Fruit fly (Drosophila melanogaster) whole organism: Measurements from ENCODE around the gene Rbcn-3B.

ENCODE experiments used
- CG8478 ChIP-seq: fragments of >200 bp; optimal IDR thresholded peaks from 2 replicates; lab custom pipeline; 2018; ENCODE audit warnings: inconsistent platforms
- Dll ChIP-seq: fragments of >200 bp; optimal IDR thresholded peaks from 2 replicates; lab custom pipeline; 2017
- EcR ChIP-seq, 2 experiments: fragments of >200 bp; optimal IDR thresholded peaks; 2 replicates each; lab custom pipeline; 2017; ENCODE audit warnings: missing biosample characterization in 2 of 2, missing genetic modification characterization in 2 of 2, missing genetic modification reagents in 2 of 2
- pan ChIP-seq: fragments of >200 bp; optimal IDR thresholded peaks from 2 replicates; lab custom pipeline; 2017
- psq ChIP-seq: fragments of >200 bp; optimal IDR thresholded peaks from 2 replicates; lab custom pipeline; 2017
- usp ChIP-seq: fragments of >200 bp; optimal IDR thresholded peaks from 2 replicates; lab custom pipeline; 2017; ENCODE audit warnings: missing biosample characterization, missing genetic modification characterization, mixed read lengths

Gene Rbcn-3B

dm6 chrX:1950311-1950710 lies 41.6 kb downstream of the Rbcn-3B start:
- TF ChIP-seq EcR (GFP tag; optimal IDR thresholded peaks at IDR 0.05; lab: Kevin White, UChicago): peak; percentile 85 to 95
- no peak for TF ChIP-seq Dll (lab: Kevin White, UChicago)

- TF ChIP-seq EcR (GFP tag; optimal IDR thresholded peaks at IDR 0.05; lab: Kevin White, UChicago): peak; percentile 99
- TF ChIP-seq usp (GFP tag; lab: Kevin White, UChicago): no peak
Observed at dm6 chrX:1951391-1952066, 42.8 kb downstream of the Rbcn-3B start.

- TF ChIP-seq pan (lab: Kevin White, UChicago): no peak
- peak; percentile 74 for TF ChIP-seq Dll (lab: Kevin White, UChicago)
- TF ChIP-seq EcR (GFP tag; optimal IDR thresholded peaks at IDR 0.05; lab: Kevin White, UChicago): peak; percentile 84 to 92
Observed at dm6 chrX:1952898-1953297, 44.2 kb downstream of the Rbcn-3B start.

- TF ChIP-seq psq (lab: Kevin White, UChicago) (no peak), CG8478 (lab: Kevin White, UChicago) (no peak), usp (GFP tag; lab: Kevin White, UChicago) (no peak), pan (lab: Kevin White, UChicago) (no peak)
Observed at dm6 chrX:1963192-1963590, 54.5 kb downstream of the Rbcn-3B start.

- TF ChIP-seq EcR (GFP tag; optimal IDR thresholded peaks at IDR 0.05; lab: Kevin White, UChicago) (peak in 1 of 2 experiments; percentile 7), Dll (lab: Kevin White, UChicago) (no peak)
Observed at dm6 chrX:1963591-1964216, 55.0 kb downstream of the Rbcn-3B start.

DNA sequence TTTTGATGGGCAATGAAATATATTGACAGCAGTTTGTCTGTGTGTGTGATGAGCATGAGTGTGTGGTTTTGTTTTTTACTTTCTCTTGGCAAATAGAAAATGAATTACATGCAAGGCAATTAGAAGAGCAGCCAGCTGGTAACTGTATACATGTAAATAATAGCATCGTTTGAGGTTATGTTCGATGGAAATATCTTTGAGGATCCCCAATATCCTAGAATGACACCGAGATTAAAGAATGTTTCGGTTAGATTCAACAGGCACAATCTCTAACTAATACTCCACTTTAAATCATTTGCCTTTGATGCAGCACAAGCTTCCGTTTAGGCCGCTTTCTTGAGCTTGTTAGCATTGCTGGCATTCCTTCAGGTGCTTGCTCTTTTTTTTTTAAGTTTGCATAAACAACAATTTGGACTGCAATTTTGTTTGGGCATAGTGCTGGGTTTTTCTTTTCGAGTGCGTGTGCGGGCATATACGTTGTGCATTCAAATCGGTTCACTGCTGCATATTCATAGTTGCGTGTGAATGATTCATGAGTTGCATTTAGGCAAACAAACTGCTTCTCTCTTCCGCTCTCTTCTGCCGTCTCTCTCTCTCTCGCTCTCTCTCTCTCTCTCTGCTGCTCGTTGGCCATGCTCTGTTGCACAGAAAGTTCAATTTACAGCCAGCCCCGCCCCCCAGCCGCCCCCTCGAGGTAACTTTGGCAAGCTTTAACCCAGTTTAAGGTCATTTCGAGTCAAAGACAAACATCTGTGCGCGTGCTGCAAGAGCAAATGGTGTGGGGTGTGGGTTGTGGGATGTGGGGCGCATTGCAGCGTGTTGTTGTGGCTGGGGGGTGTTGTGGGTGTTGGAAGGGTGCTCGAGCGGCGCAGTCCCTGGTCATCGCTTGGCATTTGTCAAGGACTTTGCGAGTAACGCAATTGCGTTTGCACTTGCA lies 56.0 kb downstream of the Rbcn-3B start:
- TF ChIP-seq psq (lab: Kevin White, UChicago): no peak
- peak; percentile 8 for TF ChIP-seq Dll (lab: Kevin White, UChicago)

DNA sequence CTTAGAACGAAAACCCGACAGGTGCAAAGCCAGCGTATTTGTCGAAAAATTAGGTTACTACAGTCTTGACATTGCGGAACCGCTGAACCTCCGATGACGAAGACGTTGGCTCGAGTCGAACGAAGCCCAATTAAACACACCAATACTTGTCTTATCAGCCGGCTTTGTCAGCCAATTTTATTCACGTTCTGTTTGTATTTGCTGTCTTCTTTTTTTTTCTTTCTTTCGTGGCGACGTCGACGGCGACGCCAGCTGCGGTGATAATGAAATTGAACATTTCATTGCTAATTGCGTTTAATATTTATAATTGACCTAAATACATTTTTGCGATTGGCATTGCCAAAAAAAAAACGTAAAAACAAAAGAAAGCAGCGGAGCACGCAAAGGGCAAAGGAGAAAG lies 56.8 kb downstream of the Rbcn-3B start:
- TF ChIP-seq pan (lab: Kevin White, UChicago): no peak
- TF ChIP-seq CG8478 (lab: Kevin White, UChicago): no peak
- no peak for TF ChIP-seq usp (GFP tag; lab: Kevin White, UChicago)
- no peak for TF ChIP-seq psq (lab: Kevin White, UChicago)
- TF ChIP-seq Dll (lab: Kevin White, UChicago): no peak
- no peak for TF ChIP-seq EcR (GFP tag; optimal IDR thresholded peaks at IDR 0.05; lab: Kevin White, UChicago)

DNA sequence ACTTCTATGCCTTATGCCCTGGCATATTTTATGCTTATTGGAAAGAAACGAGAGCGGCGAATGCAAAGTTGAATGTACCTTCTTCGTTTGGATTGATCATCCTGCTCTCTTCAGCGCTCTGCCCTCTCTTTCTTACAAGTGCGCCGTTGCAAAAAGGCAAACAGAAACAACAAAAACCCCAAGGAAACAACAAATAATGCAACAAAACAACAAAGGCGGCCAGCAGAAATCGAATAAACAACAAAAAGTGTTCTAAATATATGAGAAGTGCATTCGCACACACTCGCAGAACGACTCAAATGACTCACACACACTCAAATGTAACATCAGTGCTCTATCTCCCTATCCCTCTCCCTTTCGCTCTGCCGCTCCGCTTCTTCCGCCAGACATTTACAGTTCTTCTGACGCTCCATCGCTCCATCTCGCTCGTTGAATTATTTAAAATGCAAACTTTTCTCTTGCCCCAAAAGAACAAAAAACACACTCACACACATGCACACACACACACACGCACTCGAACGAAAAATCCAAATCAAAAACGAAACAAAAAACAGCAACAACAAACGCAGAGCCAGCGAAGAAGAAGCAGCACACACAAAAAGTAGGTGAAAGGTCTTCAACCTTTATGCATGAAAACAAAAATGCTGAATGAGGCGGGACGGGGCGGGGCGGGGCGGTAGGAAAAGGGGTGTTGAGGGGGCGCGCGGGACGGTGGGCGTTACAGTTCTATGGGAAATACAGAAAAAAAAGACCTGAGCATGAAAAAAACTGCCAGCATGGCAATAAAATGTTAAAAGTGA lies 57.5 kb downstream of the Rbcn-3B start:
- no peak for TF ChIP-seq usp (GFP tag; lab: Kevin White, UChicago)
- TF ChIP-seq EcR (GFP tag; optimal IDR thresholded peaks at IDR 0.05; lab: Kevin White, UChicago): peak in 1 of 2 experiments; percentile 55
- no peak for TF ChIP-seq CG8478 (lab: Kevin White, UChicago)
- TF ChIP-seq pan (lab: Kevin White, UChicago): no peak
- no peak for TF ChIP-seq psq (lab: Kevin White, UChicago)
- peak; percentile 3 for TF ChIP-seq Dll (lab: Kevin White, UChicago)
